Fruit fly (Drosophila melanogaster) whole organism, prepupa: ENCODE results near the gene Rap1.
A peak's percentile ranks its signal among the peaks of the same experiment; 100 is the strongest.

Experiments
- Blimp-1 ChIP-seq: fragments of 200-800 bp; sonication (Bioruptor generic); optimal IDR thresholded peaks from 3 replicates; lab custom pipeline; 2017; ENCODE audit warnings: missing biosample characterization, missing genetic modification characterization, mild to moderate bottlenecking, moderate library complexity, missing genetic modification reagents
- CG10631 ChIP-seq: fragments of 200-800 bp; sonication (Bioruptor generic); optimal IDR thresholded peaks from 2 replicates; lab custom pipeline; 2016; ENCODE audit warnings: missing biosample characterization, missing genetic modification characterization
- CG10669 ChIP-seq: fragments of 200-800 bp; sonication (Bioruptor generic); optimal IDR thresholded peaks from 3 replicates; lab custom pipeline; 2018; ENCODE audit warnings: missing biosample characterization, mild to moderate bottlenecking, missing genetic modification characterization, moderate library complexity
- CG11294 ChIP-seq: fragments of 200-800 bp; sonication (Bioruptor generic); IDR thresholded peaks from 2 replicates; pipeline ENCODE4 v1.3.6; 2022; ENCODE audit warnings: missing biosample characterization, missing genetic modification characterization
- CG11762 ChIP-seq: fragments of 200-800 bp; sonication (Bioruptor generic); optimal IDR thresholded peaks from 3 replicates; lab custom pipeline; 2016; ENCODE audit warnings: missing biosample characterization, missing genetic modification characterization; ENCODE audit not compliant: insufficient read depth
- CG11902 ChIP-seq: fragments of 200-800 bp; sonication (Bioruptor generic); optimal IDR thresholded peaks from 3 replicates; lab custom pipeline; 2016; ENCODE audit warnings: missing biosample characterization, missing genetic modification characterization
- CG15336 ChIP-seq: fragments of 200-800 bp; sonication (Bioruptor generic); IDR thresholded peaks from 2 replicates; pipeline ENCODE4 v1.3.6; 2022; ENCODE audit warnings: missing biosample characterization, missing genetic modification characterization
- CG3032 ChIP-seq: fragments of 200-800 bp; optimal IDR thresholded peaks from 2 replicates; lab custom pipeline; 2019; ENCODE audit warnings: missing biosample characterization, mild to moderate bottlenecking, missing genetic modification characterization, moderate library complexity
- CG32006 ChIP-seq: fragments of 200-800 bp; sonication (Bioruptor generic); optimal IDR thresholded peaks from 3 replicates; lab custom pipeline; 2017; ENCODE audit warnings: missing biosample characterization, mild to moderate bottlenecking, missing genetic modification characterization
- CG34406 ChIP-seq: fragments of 200-800 bp; sonication (Bioruptor generic); optimal IDR thresholded peaks from 3 replicates; lab custom pipeline; 2016; ENCODE audit warnings: missing biosample characterization, missing genetic modification characterization
- CG3919 ChIP-seq: fragments of 200-800 bp; sonication (Bioruptor generic); optimal IDR thresholded peaks from 3 replicates; lab custom pipeline; 2016; ENCODE audit warnings: missing biosample characterization, missing genetic modification characterization
- CG4318 ChIP-seq: fragments of 200-800 bp; sonication (Bioruptor generic); optimal IDR thresholded peaks from 3 replicates; lab custom pipeline; 2017; ENCODE audit warnings: missing biosample characterization, mild to moderate bottlenecking, missing genetic modification characterization
- CG6163 ChIP-seq: fragments of 200-800 bp; sonication (Bioruptor generic); IDR thresholded peaks from 3 replicates; pipeline ENCODE4 v1.3.6; 2022; ENCODE audit warnings: missing biosample characterization, missing genetic modification characterization
- CG6276 ChIP-seq: fragments of 200-800 bp; sonication (Bioruptor generic); optimal IDR thresholded peaks from 2 replicates; lab custom pipeline; 2017; ENCODE audit warnings: missing biosample characterization, mild to moderate bottlenecking, missing genetic modification characterization
- CG6792 ChIP-seq: fragments of 200-800 bp; sonication (Bioruptor generic); optimal IDR thresholded peaks from 3 replicates; lab custom pipeline; 2016; ENCODE audit warnings: missing biosample characterization, missing genetic modification characterization
- CG6808 ChIP-seq: fragments of 200-800 bp; sonication (Bioruptor generic); optimal IDR thresholded peaks from 3 replicates; lab custom pipeline; 2017; ENCODE audit warnings: missing biosample characterization, missing genetic modification characterization, mild to moderate bottlenecking, moderate library complexity, missing genetic modification reagents
- CG7368 ChIP-seq: fragments of 200-800 bp; sonication (Bioruptor generic); optimal IDR thresholded peaks from 3 replicates; lab custom pipeline; 2016; ENCODE audit warnings: missing biosample characterization, missing genetic modification characterization
- CG8119 ChIP-seq: fragments of 200-800 bp; sonication (Bioruptor generic); IDR thresholded peaks from 3 replicates; pipeline ENCODE4 v1.3.6; 2022; ENCODE audit warnings: missing biosample characterization, missing genetic modification characterization
- CG8319 ChIP-seq: fragments of 200-800 bp; sonication (Bioruptor generic); optimal IDR thresholded peaks from 3 replicates; lab custom pipeline; 2016; ENCODE audit warnings: missing biosample characterization, missing genetic modification characterization
- CG8632 ChIP-seq: fragments of 200-800 bp; sonication (Bioruptor generic); optimal IDR thresholded peaks from 3 replicates; lab custom pipeline; 2016; ENCODE audit warnings: missing biosample characterization, missing genetic modification characterization
- CG9139 ChIP-seq: fragments of 200-800 bp; sonication (Bioruptor generic); optimal IDR thresholded peaks from 3 replicates; lab custom pipeline; 2017; ENCODE audit warnings: missing biosample characterization, mild to moderate bottlenecking, missing genetic modification characterization
- Eip78C ChIP-seq: fragments of 200-800 bp; sonication (Bioruptor generic); peaks from one replicate; lab custom pipeline; 2016; ENCODE audit warnings: missing biosample characterization, missing genetic modification characterization
- Eip93F ChIP-seq: fragments of 200-800 bp; sonication (Bioruptor generic); optimal IDR thresholded peaks from 2 replicates; lab custom pipeline; 2016; ENCODE audit warnings: missing biosample characterization, mild to moderate bottlenecking, missing genetic modification characterization
- Ets21C ChIP-seq: fragments of 200-800 bp; sonication (Bioruptor generic); optimal IDR thresholded peaks from 3 replicates; lab custom pipeline; 2016; ENCODE audit warnings: missing biosample characterization, missing genetic modification characterization
- Ets96B ChIP-seq: fragments of 200-800 bp; optimal IDR thresholded peaks from 2 replicates; lab custom pipeline; 2019; ENCODE audit warnings: missing biosample characterization, mild to moderate bottlenecking, missing genetic modification characterization, moderate library complexity
- Hr38 ChIP-seq: sonication (Bioruptor generic); optimal IDR thresholded peaks from 2 replicates; lab custom pipeline; 2016; ENCODE audit warnings: missing biosample characterization, missing genetic modification characterization
- Hr4 ChIP-seq: fragments of 200-800 bp; sonication (Bioruptor generic); optimal IDR thresholded peaks from 3 replicates; lab custom pipeline; 2016; ENCODE audit warnings: missing biosample characterization, missing genetic modification characterization
- Lpt ChIP-seq: fragments of 200-800 bp; sonication (Bioruptor generic); optimal IDR thresholded peaks from 3 replicates; lab custom pipeline; 2016; ENCODE audit warnings: missing biosample characterization, missing genetic modification characterization
- Met ChIP-seq: fragments of 200-800 bp; sonication (Bioruptor generic); optimal IDR thresholded peaks from 3 replicates; lab custom pipeline; 2016; ENCODE audit warnings: missing biosample characterization, missing genetic modification characterization
- Smox ChIP-seq: fragments of 200-800 bp; sonication (Bioruptor generic); optimal IDR thresholded peaks from 3 replicates; lab custom pipeline; 2016; ENCODE audit warnings: missing biosample characterization, missing genetic modification characterization
- Sox102F ChIP-seq: fragments of 200-800 bp; sonication (Bioruptor generic); optimal IDR thresholded peaks from 2 replicates; lab custom pipeline; 2016; ENCODE audit warnings: missing biosample characterization, mild to moderate bottlenecking, missing genetic modification characterization
- Sox14 ChIP-seq: fragments of 200-800 bp; sonication (Bioruptor generic); optimal IDR thresholded peaks from 3 replicates; lab custom pipeline; 2016; ENCODE audit warnings: missing biosample characterization, missing genetic modification characterization
- Sox15 ChIP-seq: fragments of 200-800 bp; sonication (Bioruptor generic); optimal IDR thresholded peaks from 3 replicates; lab custom pipeline; 2016; ENCODE audit warnings: missing biosample characterization, missing genetic modification characterization
- achi ChIP-seq: fragments of 200-800 bp; sonication (Bioruptor generic); optimal IDR thresholded peaks from 3 replicates; lab custom pipeline; 2016; ENCODE audit warnings: missing biosample characterization, missing genetic modification characterization
- acj6 ChIP-seq: fragments of 200-800 bp; sonication (Bioruptor generic); optimal IDR thresholded peaks from 3 replicates; lab custom pipeline; 2016; ENCODE audit warnings: missing biosample characterization, missing genetic modification characterization
- cyc ChIP-seq: fragments of 200-800 bp; sonication (Bioruptor generic); optimal IDR thresholded peaks from 3 replicates; lab custom pipeline; 2016; ENCODE audit warnings: missing biosample characterization, missing genetic modification characterization
- dac ChIP-seq: fragments of 200-800 bp; sonication (Bioruptor generic); optimal IDR thresholded peaks from 2 replicates; lab custom pipeline; 2017; ENCODE audit warnings: missing biosample characterization, mild to moderate bottlenecking, missing genetic modification characterization
- dsx ChIP-seq: fragments of 200-800 bp; optimal IDR thresholded peaks from 3 replicates; lab custom pipeline; 2019; ENCODE audit warnings: missing biosample characterization, mild to moderate bottlenecking, missing genetic modification characterization, moderate library complexity; ENCODE audit not compliant: poor library complexity, severe bottlenecking
- eg ChIP-seq: fragments of 200-800 bp; sonication (Bioruptor generic); IDR thresholded peaks from 3 replicates; pipeline ENCODE4 v1.3.6; 2022; ENCODE audit warnings: missing biosample characterization, missing genetic modification characterization
- esn ChIP-seq: fragments of 200-800 bp; sonication (Bioruptor generic); optimal IDR thresholded peaks from 2 replicates; lab custom pipeline; 2016; ENCODE audit warnings: missing biosample characterization, mild to moderate bottlenecking, missing genetic modification characterization, moderate library complexity
- fd59A ChIP-seq: fragments of 200-800 bp; sonication (Bioruptor generic); optimal IDR thresholded peaks from 2 replicates; lab custom pipeline; 2017; ENCODE audit warnings: missing biosample characterization, mild to moderate bottlenecking, missing genetic modification characterization, missing genetic modification reagents
- fkh ChIP-seq: fragments of 200-800 bp; sonication (Bioruptor generic); optimal IDR thresholded peaks from 3 replicates; lab custom pipeline; 2017; ENCODE audit warnings: missing biosample characterization, mild to moderate bottlenecking, missing genetic modification characterization, moderate library complexity
- lz ChIP-seq: fragments of 200-800 bp; sonication (Bioruptor generic); optimal IDR thresholded peaks from 3 replicates; lab custom pipeline; 2016; ENCODE audit warnings: missing biosample characterization, missing genetic modification characterization
- net ChIP-seq: fragments of 200-800 bp; sonication (Bioruptor generic); optimal IDR thresholded peaks from 3 replicates; lab custom pipeline; 2016; ENCODE audit warnings: missing biosample characterization, missing genetic modification characterization
- pdm3 ChIP-seq: fragments of 200-800 bp; sonication (Bioruptor generic); optimal IDR thresholded peaks from 3 replicates; lab custom pipeline; 2016; ENCODE audit warnings: missing biosample characterization, missing genetic modification characterization
- salr ChIP-seq, 2 experiments: fragments of 200-800 bp; sonication (Bioruptor generic); optimal IDR thresholded peaks; 3 replicates each; lab custom pipeline; 2016 to 2018; ENCODE audit warnings: missing biosample characterization in 2 of 2, missing genetic modification characterization in 2 of 2, mild to moderate bottlenecking in 1 of 2
- spab ChIP-seq: fragments of 200-800 bp; sonication (Bioruptor generic); optimal IDR thresholded peaks from 2 replicates; lab custom pipeline; 2017; ENCODE audit warnings: missing biosample characterization, mild to moderate bottlenecking, missing genetic modification characterization, missing genetic modification reagents
- ss ChIP-seq, 2 experiments: fragments of 200-800 bp; sonication (Bioruptor generic); optimal IDR thresholded peaks; 2 replicates in 1 of 2; 3 replicates in 1 of 2; lab custom pipeline; 2017 to 2018; ENCODE audit warnings: mild to moderate bottlenecking in 2 of 2, missing biosample characterization in 2 of 2, missing genetic modification characterization in 2 of 2, moderate library complexity in 1 of 2
- svp ChIP-seq: fragments of 200-800 bp; sonication (Bioruptor generic); peaks from one replicate; lab custom pipeline; 2016; ENCODE audit warnings: missing biosample characterization, missing genetic modification characterization
- topi ChIP-seq: fragments of 200-800 bp; sonication (Bioruptor generic); optimal IDR thresholded peaks from 3 replicates; lab custom pipeline; 2016; ENCODE audit warnings: missing biosample characterization, missing genetic modification characterization
- vri ChIP-seq: fragments of 200-800 bp; sonication (Bioruptor generic); optimal IDR thresholded peaks from 3 replicates; lab custom pipeline; 2016; ENCODE audit warnings: missing biosample characterization, mild to moderate bottlenecking, missing genetic modification characterization

Gene Rap1

dm6 chr3L:1861794-1862447 is at the start of gene Rap1:
Rap1 (minus strand) TSS chr3L:1862239.
- TF ChIP-seq CG10669 (GFP tag; lab: Kevin White, UChicago) (peak; percentile 6), CG11762 (GFP tag; lab: Kevin White, UChicago) (no peak), Eip93F (GFP tag; lab: Kevin White, UChicago) (peak; percentile 34), CG8632 (GFP tag; lab: Kevin White, UChicago) (no peak), Blimp-1 (GFP tag; lab: Kevin White, UChicago) (peak; percentile 37), Hr4 (GFP tag; lab: Kevin White, UChicago) (peak; percentile 17), CG6276 (peak; percentile 29), eg (GFP tag; lab: Robert Waterston, UW) (peak; percentile 56), spab (GFP tag; lab: Kevin White, UChicago) (peak; percentile 3), Eip78C (GFP tag; lab: Kevin White, UChicago) (peak; percentile 69), CG3032 (tag; lab: Kevin White, UChicago) (peak; percentile 58), acj6 (GFP tag; lab: Kevin White, UChicago) (no peak), CG6163 (GFP tag; lab: Robert Waterston, UW) (peak; percentile 58; the same call in 1 of the 3 replicates), CG32006 (GFP tag; lab: Kevin White, UChicago) (peak; percentile 48), CG9139 (GFP tag; lab: Kevin White, UChicago) (no peak), Hr38 (no peak), CG15336 (GFP tag; lab: Robert Waterston, UW) (no peak), ss (GFP tag; optimal IDR thresholded peaks at IDR 0.05; lab: Kevin White, UChicago) (peak in 1 of 2 experiments; percentile 7), CG34406 (GFP tag; lab: Kevin White, UChicago) (no peak), Sox15 (peak; percentile 18), Sox102F (GFP tag; lab: Kevin White, UChicago) (no peak), CG11294 (GFP tag; lab: Robert Waterston, UW) (no peak; the same call in 1 of the 2 replicates), CG4318 (no peak), CG6808 (peak; percentile 57), Lpt (GFP tag; lab: Kevin White, UChicago) (no peak), CG8319 (peak; percentile 42), pdm3 (GFP tag; lab: Kevin White, UChicago) (peak; percentile 42), esn (GFP tag; lab: Kevin White, UChicago) (peak; percentile 56), Smox (GFP tag; lab: Kevin White, UChicago) (no peak), dsx (GFP tag; lab: Kevin White, UChicago) (no peak), CG7368 (no peak), cyc (GFP tag; lab: Kevin White, UChicago) (peak; percentile 42), salr (GFP tag; optimal IDR thresholded peaks at IDR 0.05; lab: Kevin White, UChicago) (peak in 1 of 2 experiments; percentile 38), CG3919 (GFP tag; lab: Kevin White, UChicago) (peak; percentile 48), fkh (GFP tag; lab: Kevin White, UChicago) (no peak), CG11902 (GFP tag; lab: Kevin White, UChicago) (peak; percentile 17), Sox14 (GFP tag; lab: Kevin White, UChicago) (peak; percentile 21), Ets21C (GFP tag; lab: Kevin White, UChicago) (peak; percentile 3), CG10631 (GFP tag; lab: Kevin White, UChicago) (peak; percentile 32), topi (GFP tag; lab: Kevin White, UChicago) (peak; percentile 37), Met (peak; percentile 40), CG8119 (GFP tag; lab: Robert Waterston, UW) (no peak; the same call in 2 of the 3 replicates), vri (GFP tag; lab: Kevin White, UChicago) (no peak), net (GFP tag; lab: Kevin White, UChicago) (no peak), Ets96B (peak; percentile 15), fd59A (no peak), CG6792 (GFP tag; lab: Kevin White, UChicago) (no peak), lz (GFP tag; lab: Kevin White, UChicago) (peak; percentile 49), dac (GFP tag; lab: Kevin White, UChicago) (no peak), svp (GFP tag; lab: Kevin White, UChicago) (peak; percentile 21), achi (peak; percentile 31)
